Worm (Caenorhabditis elegans) whole organism, L4 larva: Measurements from ENCODE around the gene F27B3.6.

Source experiments
- D1046.2 ChIP-seq: fragments of 200-800 bp; sonication (Bioruptor generic); IDR thresholded peaks from 2 replicates; pipeline ENCODE4 v1.3.6; 2022; ENCODE audit warnings: missing genetic modification characterization, missing compliant biosample characterization
- F26F4.8 ChIP-seq: fragments of 200-800 bp; sonication (Bioruptor generic); conservative IDR thresholded peaks from 2 replicates; pipeline ENCODE4 v1.3.6; 2022; ENCODE audit warnings: missing genetic modification characterization, missing compliant biosample characterization
- ZK546.5 ChIP-seq, 2 experiments: sonication (generic microtip); optimal IDR thresholded peaks; 2 replicates each; lab custom pipeline; 2017; ENCODE audit warnings: missing biosample characterization in 2 of 2, missing genetic modification characterization in 2 of 2
- ama-1 ChIP-seq: fragments of 150-350 bp; optimal IDR thresholded peaks from 2 replicates; lab custom pipeline; 2014; ENCODE audit warnings: inconsistent platforms, mixed read lengths
- nhr-25 ChIP-seq: sonication (generic microtip); optimal IDR thresholded peaks from 2 replicates; lab custom pipeline; 2017; ENCODE audit warnings: missing genetic modification characterization, mild to moderate bottlenecking, missing compliant biosample characterization, antibody characterized with exemption, moderate library complexity, borderline replicate concordance; ENCODE audit not compliant: insufficient read depth
- unc-130 ChIP-seq: sonication (generic microtip); optimal IDR thresholded peaks from 2 replicates; lab custom pipeline; 2016; ENCODE audit warnings: missing genetic modification reagents, missing genetic modification characterization, missing compliant biosample characterization

DNA sequence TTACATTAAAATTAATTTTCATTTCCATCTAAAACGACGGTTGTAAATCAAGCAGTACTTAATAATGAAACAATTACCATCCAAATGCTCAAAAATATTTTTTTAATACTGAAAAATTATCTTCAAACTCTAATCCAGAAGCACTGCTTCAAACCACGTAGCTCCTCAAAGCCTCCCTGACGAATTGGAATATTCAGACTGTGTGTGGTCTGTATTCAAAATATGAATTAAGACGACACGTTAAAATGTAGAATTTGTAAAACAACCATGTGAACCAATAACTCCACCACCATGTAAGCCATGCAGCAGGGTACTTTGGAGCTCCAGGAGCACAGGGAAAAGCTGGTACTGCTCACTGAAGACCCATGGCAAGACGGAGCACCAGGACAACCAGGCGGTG is 993 bp upstream of the F27B3.6 start, which contains the start of gene F27B3.8:
- TF ChIP-seq D1046.2 (no peak), unc-130 (GFP tag; lab: Kevin White, UChicago) (no peak), ZK546.5 (tag; optimal IDR thresholded peaks at IDR 0.05; lab: Kevin White, UChicago) (no peak), ama-1 (lab: Kevin White, UChicago) (no peak), F26F4.8 (GFP tag; lab: Robert Waterston, UW) (no peak), nhr-25 (tag; lab: Kevin White, UChicago) (no peak)
